Worm (Caenorhabditis elegans) whole organism, late embryonic: ENCODE results near the gene sft-1.

Experiments used
- ceh-2 ChIP-seq: sonication (generic microtip); optimal IDR thresholded peaks from 2 replicates; lab custom pipeline; 2016; ENCODE audit warnings: missing genotype, missing genetic modification characterization, missing compliant biosample characterization
- ets-4 ChIP-seq: sonication (generic microtip); optimal IDR thresholded peaks from 2 replicates; lab custom pipeline; 2016; ENCODE audit warnings: missing genetic modification characterization, missing compliant biosample characterization
- fkh-10 ChIP-seq: fragments of 150-350 bp; optimal IDR thresholded peaks from 2 replicates; lab custom pipeline; 2014; ENCODE audit warnings: missing biosample characterization, missing genetic modification reagents, missing genetic modification characterization
- hlh-8 ChIP-seq: sonication (generic microtip); optimal IDR thresholded peaks from 2 replicates; lab custom pipeline; 2016; ENCODE audit warnings: missing genotype, missing genetic modification characterization, missing compliant biosample characterization
- lin-11 ChIP-seq: fragments of 200-800 bp; sonication (Bioruptor generic); optimal IDR thresholded peaks from 2 replicates; lab custom pipeline; 2018; ENCODE audit warnings: mild to moderate bottlenecking, missing genetic modification characterization, missing compliant biosample characterization
- nfya-1 ChIP-seq: sonication (generic microtip); optimal IDR thresholded peaks from 2 replicates; lab custom pipeline; 2017; ENCODE audit warnings: missing genetic modification characterization, mild to moderate bottlenecking, missing compliant biosample characterization, antibody characterized with exemption, moderate library complexity

DNA sequence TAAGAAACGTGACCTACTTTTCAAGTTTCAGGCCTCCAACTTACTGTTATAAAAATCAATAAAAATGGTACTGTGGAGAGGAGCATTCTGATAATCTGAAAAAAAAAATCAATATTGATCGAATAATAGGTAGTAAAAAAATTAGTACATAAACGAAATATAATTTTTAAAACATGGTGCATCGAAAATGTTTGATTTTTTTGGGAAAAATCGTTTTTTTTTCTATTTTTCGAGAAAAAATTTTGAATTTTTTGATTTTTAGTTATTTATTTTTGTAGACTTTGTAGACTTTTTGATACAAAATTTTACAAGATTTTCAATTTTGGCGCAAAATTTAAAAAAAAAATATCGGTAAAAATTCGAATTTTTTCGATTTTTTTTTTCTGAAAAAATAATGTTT, 39.4 kb upstream of the sft-1 start, which contains the start of gene cutl-25:
- TF ChIP-seq ets-4 (tag; lab: Kevin White, UChicago), result no peak
- TF ChIP-seq fkh-10, result no peak
- TF ChIP-seq hlh-8 (tag; lab: Kevin White, UChicago), result no peak
- TF ChIP-seq ceh-2 (tag; lab: Kevin White, UChicago), result no peak
- TF ChIP-seq lin-11, result no peak
- no peak for TF ChIP-seq nfya-1 (tag; lab: Kevin White, UChicago)
